Fruit fly (Drosophila melanogaster) Kc167 (cell line): ENCODE measurements around the gene CG4709.

ENCODE experiments used
- Myc ChIP-seq: fragments of >200 bp; optimal IDR thresholded peaks from 2 replicates; lab custom pipeline; 2017; ENCODE audit warnings: missing external identifiers
- h ChIP-seq: fragments of >200 bp; optimal IDR thresholded peaks from 3 replicates; lab custom pipeline; 2018; ENCODE audit warnings: missing external identifiers
- insv ChIP-seq: fragments of >200 bp; optimal IDR thresholded peaks from 3 replicates; lab custom pipeline; 2018; ENCODE audit warnings: missing external identifiers
- psq ChIP-seq: fragments of >200 bp; optimal IDR thresholded peaks from 2 replicates; lab custom pipeline; 2017; ENCODE audit warnings: missing external identifiers
- ttk ChIP-seq: sonication (Bioruptor generic); optimal IDR thresholded peaks from 2 replicates; lab custom pipeline; 2017; ENCODE audit warnings: missing external identifiers

DNA sequence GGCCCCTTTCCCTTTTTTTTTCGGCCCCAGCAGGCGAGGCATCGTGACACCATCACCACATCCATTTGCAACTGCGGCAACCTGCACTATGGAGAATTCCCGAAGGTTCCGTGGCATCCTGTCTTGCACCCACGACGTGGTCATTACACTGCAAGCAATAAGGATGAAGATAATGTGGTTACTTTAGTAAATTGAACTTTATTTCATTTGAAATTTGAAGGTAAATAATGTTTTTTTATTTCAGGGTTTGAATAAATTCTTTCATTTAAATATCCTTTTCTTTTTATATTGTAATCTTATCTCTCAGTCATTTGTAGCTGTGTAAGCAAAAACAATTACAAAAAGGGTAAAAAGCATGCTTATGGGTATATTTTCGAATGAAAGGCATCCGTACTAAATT, 27.7 kb downstream of the CG4709 start:
- TF ChIP-seq h (lab: Kevin White, UChicago) (no peak), ttk (lab: Kevin White, UChicago) (no peak), insv (lab: Kevin White, UChicago) (no peak), Myc (no peak), psq (lab: Kevin White, UChicago) (no peak)
